Worm (Caenorhabditis elegans) whole organism, late embryonic: ENCODE results near the gene adal-1.

Source experiments
- T23F11.4 ChIP-seq: fragments of 200-800 bp; sonication (Bioruptor generic); optimal IDR thresholded peaks from 2 replicates; lab custom pipeline; 2018; ENCODE audit warnings: mild to moderate bottlenecking, missing genetic modification characterization, missing compliant biosample characterization
- ceh-19 ChIP-seq: fragments of 200-800 bp; sonication (Bioruptor generic); optimal IDR thresholded peaks from 2 replicates; lab custom pipeline; 2018; ENCODE audit warnings: mild to moderate bottlenecking, missing genetic modification characterization, missing compliant biosample characterization
- dve-1 ChIP-seq: sonication (generic microtip); optimal IDR thresholded peaks from 2 replicates; lab custom pipeline; 2017; ENCODE audit warnings: antibody characterized with exemption, mild to moderate bottlenecking, missing genetic modification characterization, missing compliant biosample characterization
- fkh-10 ChIP-seq: fragments of 150-350 bp; optimal IDR thresholded peaks from 2 replicates; lab custom pipeline; 2014; ENCODE audit warnings: missing biosample characterization, missing genetic modification reagents, missing genetic modification characterization
- hlh-30 ChIP-seq: sonication (generic microtip); optimal IDR thresholded peaks from 2 replicates; lab custom pipeline; 2017; ENCODE audit warnings: antibody characterized with exemption, missing genetic modification characterization, missing compliant biosample characterization; ENCODE audit not compliant: insufficient read depth
- lin-11 ChIP-seq: fragments of 200-800 bp; sonication (Bioruptor generic); optimal IDR thresholded peaks from 2 replicates; lab custom pipeline; 2018; ENCODE audit warnings: mild to moderate bottlenecking, missing genetic modification characterization, missing compliant biosample characterization
- nhr-11 ChIP-seq: fragments of 150-350 bp; optimal IDR thresholded peaks from 2 replicates; lab custom pipeline; 2014; ENCODE audit warnings: missing biosample characterization, missing genetic modification characterization
- pha-4 ChIP-seq: fragments of 150-350 bp; optimal IDR thresholded peaks from 2 replicates; lab custom pipeline; 2018; ENCODE audit warnings: missing biosample characterization, missing genetic modification reagents, missing genetic modification characterization
- sdc-2 ChIP-seq: sonication (generic microtip); optimal IDR thresholded peaks from 2 replicates; lab custom pipeline; 2016; ENCODE audit warnings: missing genotype, missing genetic modification characterization, missing compliant biosample characterization
- sox-4 ChIP-seq: sonication (generic microtip); optimal IDR thresholded peaks from 2 replicates; lab custom pipeline; 2017; ENCODE audit warnings: mild to moderate bottlenecking, missing genetic modification characterization, inconsistent platforms, missing compliant biosample characterization
- zip-5 ChIP-seq: sonication (generic microtip); optimal IDR thresholded peaks from 2 replicates; lab custom pipeline; 2016; ENCODE audit warnings: missing genetic modification characterization, missing compliant biosample characterization
- ztf-16 ChIP-seq: sonication (generic microtip); optimal IDR thresholded peaks from 2 replicates; lab custom pipeline; 2017; ENCODE audit warnings: missing genetic modification characterization, missing compliant biosample characterization

DNA sequence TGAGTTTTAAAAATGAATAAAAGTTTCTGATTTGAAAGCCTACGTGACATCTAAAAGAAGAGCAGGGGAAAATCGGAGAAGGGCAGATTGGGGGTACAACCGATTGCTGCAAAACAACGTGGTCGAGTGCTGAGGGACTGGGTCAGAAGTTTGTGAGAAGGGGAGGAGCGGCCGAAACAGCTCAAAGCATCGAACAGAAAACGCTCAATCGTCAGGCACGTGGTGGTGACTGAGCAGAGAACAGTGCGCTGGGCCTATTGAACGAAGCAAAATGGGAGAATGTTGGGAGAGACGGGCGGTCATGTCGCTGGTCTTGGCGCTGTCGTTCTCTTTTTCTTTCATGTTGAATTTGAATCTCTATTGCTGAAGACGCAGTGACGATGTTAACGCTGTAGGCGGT is 2.3 kb downstream of the adal-1 start:
- TF ChIP-seq zip-5 (tag; lab: Kevin White, UChicago) (no peak), ceh-19 (GFP tag; lab: Kevin White, UChicago) (no peak), fkh-10 (GFP tag; lab: Kevin White, UChicago) (no peak), nhr-11 (tag; lab: Kevin White, UChicago) (no peak), pha-4 (tag; lab: Kevin White, UChicago) (no peak), hlh-30 (tag; lab: Kevin White, UChicago) (no peak), dve-1 (tag; lab: Kevin White, UChicago) (no peak), lin-11 (tag; lab: Kevin White, UChicago) (no peak), sox-4 (no peak), ztf-16 (no peak), T23F11.4 (GFP tag; lab: Kevin White, UChicago) (no peak), sdc-2 (tag; lab: Kevin White, UChicago) (no peak)
